Fruit fly (Drosophila melanogaster): ENCODE results near the gene Muc12Ea.
"Not testable (repeated sequence)": the region's sequence is repeated elsewhere in the genome, so short reads cannot be mapped to it uniquely, and the experiment has no call there.

Muc12Ea gene

DNA sequence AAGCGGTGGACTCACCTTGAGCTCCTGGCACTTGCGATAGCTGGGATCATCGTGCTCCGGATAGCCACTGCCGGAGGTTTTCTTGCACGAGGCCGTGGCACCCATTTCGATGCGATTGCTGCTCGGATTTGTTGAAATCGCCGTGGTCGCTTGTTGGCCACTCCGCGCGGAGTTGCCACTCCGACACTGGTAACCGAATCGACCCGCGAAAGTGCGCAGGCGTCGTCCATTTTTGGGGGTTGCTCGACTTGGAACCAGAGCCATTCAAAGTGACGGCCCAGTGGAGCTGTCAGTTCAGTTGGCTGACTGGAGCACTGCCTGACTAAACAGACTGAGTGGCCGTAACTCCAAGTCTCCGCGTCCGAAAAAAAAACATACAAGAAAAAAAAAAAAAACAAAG lies 11.5 kb upstream of the Muc12Ea start, which contains the start of the genes CG13404 and na (continued):
- TF ChIP-seq Sox102F (GFP tag; optimal IDR thresholded peaks at IDR 0.05) (no peak), Hr51 (GFP tag; optimal IDR thresholded peaks at IDR 0.05) (no peak), CG7786 (GFP tag; optimal IDR thresholded peaks at IDR 0.05) (no peak), Med (GFP tag) (peak; percentile 7), ewg (GFP tag; optimal IDR thresholded peaks at IDR 0.05) (peak; percentile 94), h (optimal IDR thresholded peaks at IDR 0.05) (no peak), CG6854 (GFP tag; optimal IDR thresholded peaks at IDR 0.05) (no peak), CG16863 (GFP tag; optimal IDR thresholded peaks at IDR 0.05) (no peak), CG12942 (GFP tag; optimal IDR thresholded peaks at IDR 0.05) (no peak), CG10366 (GFP tag; IDR thresholded peaks at IDR 0.05) (no peak), TFAM (GFP tag; optimal IDR thresholded peaks at IDR 0.05) (no peak), CG8765 (GFP tag; IDR thresholded peaks at IDR 0.05) (no peak), CG10543 (GFP tag; optimal IDR thresholded peaks at IDR 0.05) (no peak), Xbp1 (GFP tag; optimal IDR thresholded peaks at IDR 0.05) (no peak), pzg (GFP tag; optimal IDR thresholded peaks at IDR 0.05) (peak; percentile 23), NfI (GFP tag; optimal IDR thresholded peaks at IDR 0.05) (no peak), CG13424 (tag; optimal IDR thresholded peaks at IDR 0.05) (no peak), CG34224 (GFP tag; IDR thresholded peaks at IDR 0.05; ENCODE audit: partially characterized antibody) (no peak), ash1 (GFP tag; optimal IDR thresholded peaks at IDR 0.05) (no peak), Atf3 (GFP tag; optimal IDR thresholded peaks at IDR 0.05) (no peak), wek (GFP tag; optimal IDR thresholded peaks at IDR 0.05) (no peak), onecut (GFP tag; IDR thresholded peaks at IDR 0.05) (peak; percentile 81), emc (GFP tag; optimal IDR thresholded peaks at IDR 0.05) (no peak), HLH54F (GFP tag; optimal IDR thresholded peaks at IDR 0.05) (no peak), CG9215 (GFP tag; IDR thresholded peaks at IDR 0.05) (no peak)

DNA sequence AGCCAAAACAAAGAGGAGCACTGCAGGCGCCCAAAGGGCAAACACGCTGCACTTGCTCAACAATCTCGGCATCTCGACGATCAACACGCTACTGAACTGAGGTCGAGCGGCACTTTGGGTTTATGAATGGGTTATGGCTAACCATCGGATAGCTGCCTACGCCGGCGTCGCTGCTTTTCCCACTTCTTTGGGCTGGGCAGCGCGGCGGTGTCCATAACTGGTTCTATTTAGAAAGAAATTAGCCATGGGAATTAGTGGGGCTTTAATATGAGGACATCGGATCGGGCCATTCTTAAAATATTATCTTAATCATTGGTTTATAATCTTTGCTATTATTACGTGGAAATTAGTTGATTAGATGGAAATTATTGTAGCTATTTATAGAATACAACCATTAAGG lies 11.8 kb downstream of the Muc12Ea start, which contains the start of gene CG9400:
Gene CG9400, minus strand, starts transcription at position 101 of the 400 bp plus-strand sequence.
- TF ChIP-seq CG18599 (GFP tag; optimal IDR thresholded peaks at IDR 0.05) = no peak
- no peak for TF ChIP-seq zen (tag; optimal IDR thresholded peaks at IDR 0.05)
- TF ChIP-seq CG10274 (GFP tag; optimal IDR thresholded peaks at IDR 0.05) = no peak
- TF ChIP-seq pnt (GFP tag; optimal IDR thresholded peaks at IDR 0.05) = no peak
- TF ChIP-seq Atf-2 (GFP tag; optimal IDR thresholded peaks at IDR 0.05) = no peak
- no peak for TF ChIP-seq CG12659 (GFP tag; optimal IDR thresholded peaks at IDR 0.05)

DNA sequence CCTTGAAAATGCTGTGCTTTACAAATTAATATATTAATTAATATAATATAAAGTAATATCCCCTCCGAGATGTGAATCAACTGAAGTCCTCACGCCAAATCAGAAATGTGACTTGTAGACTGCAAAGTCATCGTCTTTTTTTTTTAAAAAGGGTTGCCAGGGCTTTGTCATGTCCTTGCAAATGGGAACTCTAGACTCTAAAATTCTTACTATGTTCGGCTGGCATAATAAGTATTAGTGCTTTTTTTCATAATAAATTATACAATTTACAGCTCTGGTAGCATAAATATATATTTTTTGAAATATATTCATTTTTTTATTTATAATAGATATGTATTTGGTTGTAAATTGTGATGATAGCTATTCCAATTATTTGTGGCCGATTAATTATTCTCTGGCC lies 37.9 kb downstream of the Muc12Ea start, which contains the start of gene betaNACtes2:
Gene betaNACtes2, minus strand, starts transcription at position 101 of the 400 bp plus-strand sequence.
- not testable (repeated sequence) for TF ChIP-seq CG12236 (GFP tag; optimal IDR thresholded peaks at IDR 0.05); CG14441 (GFP tag; IDR thresholded peaks at IDR 0.05); CG7928 (GFP tag; optimal IDR thresholded peaks at IDR 0.05)

DNA sequence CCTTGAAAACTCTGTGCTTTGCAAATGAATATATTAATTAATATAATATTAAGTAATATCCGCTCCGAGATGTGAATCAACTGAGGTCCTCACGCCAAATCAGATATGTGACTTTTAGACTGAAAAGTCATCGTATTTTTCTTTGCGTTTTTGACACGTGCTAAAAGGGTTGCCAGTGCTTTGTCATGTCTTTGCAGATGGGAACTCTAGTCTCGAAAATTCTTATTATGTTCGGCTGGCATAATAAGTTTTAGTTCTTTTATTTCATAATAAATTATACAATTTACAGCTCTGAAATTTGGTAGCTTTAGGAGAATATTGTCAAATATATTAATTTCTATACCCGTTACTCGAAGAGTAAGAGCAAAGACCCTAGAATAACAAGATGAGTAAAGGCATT lies 39.5 kb downstream of the Muc12Ea start, which contains the start of gene betaNACtes6:
Gene betaNACtes6, minus strand, starts transcription at position 101 of the 400 bp plus-strand sequence.
- TF ChIP-seq Sin3A (optimal IDR thresholded peaks at IDR 0.05); sna (GFP tag; IDR thresholded peaks at IDR 0.05; ENCODE audit: partially characterized antibody); CG11696 (GFP tag; IDR thresholded peaks at IDR 0.05): not testable (repeated sequence)

Measured in whole organism, embryonic.